Fruit fly (Drosophila melanogaster): ENCODE results near the gene Nepl5.

Nepl5 gene

dm6 chr2L:6343084-6343873, 37.8 kb upstream of the Nepl5 start (continued):
- TF ChIP-seq aop (GFP tag; IDR thresholded peaks at IDR 0.05) (0 out of 2 replicates have a peak, but pooled peaks have one; percentile 15), Mes4 (GFP tag; optimal IDR thresholded peaks at IDR 0.05) (no peak), CG3281 (GFP tag; optimal IDR thresholded peaks at IDR 0.05) (no peak), GATAe (GFP tag; conservative IDR thresholded peaks at IDR 0.05) (peak; percentile 79), grau (tag; optimal IDR thresholded peaks at IDR 0.05) (peak; percentile 1), Dref (GFP tag; IDR thresholded peaks at IDR 0.05) (peak; percentile 44), CG6175 (GFP tag; IDR thresholded peaks at IDR 0.05) (0 out of 3 replicates have a peak, but pooled peaks have one; percentile 43), CoRest (tag; optimal IDR thresholded peaks at IDR 0.05) (peak; percentile 34), kah (GFP tag; optimal IDR thresholded peaks at IDR 0.05) (peak; percentile 57), E2f2 (GFP tag; IDR thresholded peaks at IDR 0.05) (peak; percentile 99), Sox100B (GFP tag; optimal IDR thresholded peaks at IDR 0.05) (no peak), phol (tag; optimal IDR thresholded peaks at IDR 0.05) (peak; percentile 17), CG9727 (GFP tag; optimal IDR thresholded peaks at IDR 0.05) (peak; percentile 10), Meics (GFP tag; optimal IDR thresholded peaks at IDR 0.05) (peak; percentile 5), Fer1 (GFP tag; optimal IDR thresholded peaks at IDR 0.05) (peak; percentile 20), CG5180 (GFP tag; optimal IDR thresholded peaks at IDR 0.05) (no peak), bcd (GFP tag; optimal IDR thresholded peaks at IDR 0.05) (no peak), hb (GFP tag; IDR thresholded peaks at IDR 0.05; ENCODE audit: partially characterized antibody) (no peak), CG7372 (GFP tag; IDR thresholded peaks at IDR 0.05) (no peak), crol (GFP tag; IDR thresholded peaks at IDR 0.05) (no peak), Dp (GFP tag; optimal IDR thresholded peaks at IDR 0.05) (peak; percentile 95), CG1647 (GFP tag; optimal IDR thresholded peaks at IDR 0.05) (peak; percentile 3), dpn (GFP tag; optimal IDR thresholded peaks at IDR 0.05) (peak; percentile 0 to 24), CG9437 (GFP tag; optimal IDR thresholded peaks at IDR 0.05) (peak; percentile 40), gfzf (GFP tag; optimal IDR thresholded peaks at IDR 0.05) (peak; percentile 92), Atf6 (GFP tag; IDR thresholded peaks at IDR 0.05) (no peak), CG8388 (GFP tag; optimal IDR thresholded peaks at IDR 0.05) (no peak), CG32772 (GFP tag; IDR thresholded peaks at IDR 0.05) (no peak), nerfin-1 (tag; optimal IDR thresholded peaks at IDR 0.05) (peak; percentile 68), CG18599 (GFP tag; optimal IDR thresholded peaks at IDR 0.05) (peak; percentile 43), CG13624 (GFP tag; optimal IDR thresholded peaks at IDR 0.05) (peak; percentile 62), Hr39 (optimal IDR thresholded peaks at IDR 0.05) (no peak), Dbx (GFP tag; IDR thresholded peaks at IDR 0.05) (peak; percentile 48; the same call in 1 of the 3 replicates), Med (GFP tag) (peak; percentile 86), esg (GFP tag; conservative IDR thresholded peaks at IDR 0.05) (no peak), CG7987 (GFP tag; optimal IDR thresholded peaks at IDR 0.05) (no peak), CTCF (GFP tag; optimal IDR thresholded peaks at IDR 0.05) (peak; percentile 31), fd96Cb (tag; optimal IDR thresholded peaks at IDR 0.05) (no peak), CG6791 (GFP tag; IDR thresholded peaks at IDR 0.05; ENCODE audit: partially characterized antibody) (peak; percentile 60; the same call in 2 of the 3 replicates), MESR4 (GFP tag; optimal IDR thresholded peaks at IDR 0.05) (peak; percentile 43), slp2 (GFP tag; optimal IDR thresholded peaks at IDR 0.05) (peak; percentile 12), CG17912 (GFP tag; optimal IDR thresholded peaks at IDR 0.05) (peak; percentile 65), mirr (GFP tag; optimal IDR thresholded peaks at IDR 0.05) (peak; percentile 100), Opbp (GFP tag; IDR thresholded peaks at IDR 0.05; ENCODE audit: partially characterized antibody) (peak; percentile 65; the same call in 2 of the 3 replicates), Ets65A (GFP tag) (peak; percentile 49), CG32767 (GFP tag; IDR thresholded peaks at IDR 0.05) (no peak), CG2678 (tag; optimal IDR thresholded peaks at IDR 0.05) (peak; percentile 3), ranshi (GFP tag; IDR thresholded peaks at IDR 0.05) (peak; percentile 47; the same call in 1 of the 2 replicates), CG12659 (GFP tag; optimal IDR thresholded peaks at IDR 0.05) (peak; percentile 2), Sin3A (optimal IDR thresholded peaks at IDR 0.05) (peak; percentile 54)

Measured in whole organism, embryonic.